Fruit fly (Drosophila melanogaster): ENCODE data around the gene Gr93c.

Gene Gr93c

DNA sequence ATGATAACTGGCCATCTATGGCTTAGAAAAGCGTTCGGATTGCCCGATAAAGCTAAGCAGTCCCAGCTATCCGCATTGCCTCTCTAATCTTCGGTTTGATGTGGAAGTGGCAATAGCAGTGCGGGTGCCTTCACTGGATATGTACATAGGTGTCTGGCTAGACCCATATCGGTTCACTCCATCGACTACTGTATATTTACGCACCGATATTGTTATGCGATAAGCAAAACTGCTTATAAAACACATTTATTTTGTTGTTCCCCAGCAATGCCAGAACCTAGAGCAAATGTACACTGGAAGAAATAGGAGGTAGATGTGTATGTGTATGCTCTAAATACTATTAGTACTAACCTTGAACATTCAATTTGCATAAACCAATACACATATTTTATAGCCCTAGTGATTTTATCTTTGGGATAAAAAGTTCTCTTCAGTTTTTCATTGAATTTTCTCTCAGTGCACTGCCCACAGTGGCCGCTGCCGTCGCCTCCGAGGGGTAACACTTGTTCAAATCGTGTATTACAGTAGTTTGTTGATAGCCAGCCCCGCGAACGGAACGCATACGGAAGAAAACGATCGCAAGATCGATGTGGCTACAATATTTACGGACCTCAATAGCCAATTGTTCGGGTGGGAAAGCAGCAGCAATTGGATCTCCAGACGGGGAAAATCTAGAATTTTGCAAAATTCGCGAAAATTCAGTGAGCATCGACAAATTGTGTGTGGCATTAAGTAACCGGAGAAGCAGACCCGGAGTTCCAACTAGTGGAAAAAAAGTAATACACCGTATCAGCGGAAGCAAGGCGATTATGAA lies 25.3 kb upstream of the Gr93c start, which contains the start of gene CG31431 (continued):
- peak; percentile 94 for TF ChIP-seq CG6683 (GFP tag; optimal IDR thresholded peaks at IDR 0.05)
- TF ChIP-seq CG4617 (GFP tag; optimal IDR thresholded peaks at IDR 0.05; ENCODE audit: borderline replicate concordance), result peak; percentile 93
- TF ChIP-seq luna (GFP tag; optimal IDR thresholded peaks at IDR 0.05), result peak; percentile 94
- TF ChIP-seq Dfd (GFP tag; optimal IDR thresholded peaks at IDR 0.05), result no peak
- TF ChIP-seq gcm2 (GFP tag; optimal IDR thresholded peaks at IDR 0.05), result peak; percentile 89
- TF ChIP-seq NfI (GFP tag; optimal IDR thresholded peaks at IDR 0.05), result peak; percentile 96
- TF ChIP-seq Drgx (GFP tag; IDR thresholded peaks at IDR 0.05), result peak; percentile 94
- TF ChIP-seq CG33213 (GFP tag; optimal IDR thresholded peaks at IDR 0.05), result peak; percentile 97
- TF ChIP-seq jumu (GFP tag; optimal IDR thresholded peaks at IDR 0.05), result peak; percentile 97
- peak; percentile 88 for TF ChIP-seq ac (GFP tag; optimal IDR thresholded peaks at IDR 0.05)
- TF ChIP-seq gt (GFP tag; IDR thresholded peaks at IDR 0.05), result peak; percentile 88
- peak; percentile 92 for TF ChIP-seq CG10274 (GFP tag; optimal IDR thresholded peaks at IDR 0.05)
- peak; percentile 94 for TF ChIP-seq phol (tag; optimal IDR thresholded peaks at IDR 0.05)
- peak; percentile 98 for TF ChIP-seq ci (GFP tag; IDR thresholded peaks at IDR 0.05)
- no peak for TF ChIP-seq lov (optimal IDR thresholded peaks at IDR 0.05)
- peak; percentile 95 for TF ChIP-seq lov (GFP tag; IDR thresholded peaks at IDR 0.05)
- TF ChIP-seq CG11456 (GFP tag; IDR thresholded peaks at IDR 0.05), result peak; percentile 98
- TF ChIP-seq CG11696 (GFP tag; IDR thresholded peaks at IDR 0.05), result peak; percentile 88
- peak; percentile 92 for TF ChIP-seq CG33557 (GFP tag; optimal IDR thresholded peaks at IDR 0.05)
- TF ChIP-seq CG6272 (GFP tag; IDR thresholded peaks at IDR 0.05), result peak; percentile 94
- peak; percentile 96 for TF ChIP-seq sisA (GFP tag; IDR thresholded peaks at IDR 0.05)
- TF ChIP-seq CG7271 (tag; optimal IDR thresholded peaks at IDR 0.05), result peak; percentile 88
- no peak for TF ChIP-seq cad (GFP tag; optimal IDR thresholded peaks at IDR 0.05)
- TF ChIP-seq dmrt11E (tag; optimal IDR thresholded peaks at IDR 0.05), result peak; percentile 94
- TF ChIP-seq en (GFP tag; optimal IDR thresholded peaks at IDR 0.05), result peak; percentile 95
- peak; percentile 90 for TF ChIP-seq nerfin-1 (tag; optimal IDR thresholded peaks at IDR 0.05)
- peak; percentile 95 for TF ChIP-seq gcm (GFP tag; optimal IDR thresholded peaks at IDR 0.05)
- TF ChIP-seq so (GFP tag; IDR thresholded peaks at IDR 0.05), result peak; percentile 97
- TF ChIP-seq ERR (GFP tag; optimal IDR thresholded peaks at IDR 0.05), result peak; percentile 97
- peak; percentile 96 for TF ChIP-seq al (GFP tag; IDR thresholded peaks at IDR 0.05)
- peak; percentile 3 for TF ChIP-seq HLHmδ (GFP tag; optimal IDR thresholded peaks at IDR 0.05)
- TF ChIP-seq tgo (GFP tag; IDR thresholded peaks at IDR 0.05), result peak; percentile 98
- peak; percentile 96 for TF ChIP-seq ase (GFP tag; IDR thresholded peaks at IDR 0.05)
- TF ChIP-seq tio (GFP tag; optimal IDR thresholded peaks at IDR 0.05), result peak; percentile 96
- peak; percentile 98 for TF ChIP-seq Meics (GFP tag; optimal IDR thresholded peaks at IDR 0.05)
- TF ChIP-seq Ptx1 (GFP tag; IDR thresholded peaks at IDR 0.05), result peak; percentile 97
- TF ChIP-seq wor (GFP tag; IDR thresholded peaks at IDR 0.05), result peak; percentile 90
- TF ChIP-seq bab2 (GFP tag; optimal IDR thresholded peaks at IDR 0.05), result peak; percentile 98
- peak; percentile 96 for TF ChIP-seq vfl (GFP tag; optimal IDR thresholded peaks at IDR 0.05)
- peak; percentile 99 for TF ChIP-seq CG2120 (GFP tag; optimal IDR thresholded peaks at IDR 0.05)
- peak; percentile 94 for TF ChIP-seq slou (GFP tag; optimal IDR thresholded peaks at IDR 0.05)
- peak; percentile 85 for TF ChIP-seq run (tag; optimal IDR thresholded peaks at IDR 0.05)
- TF ChIP-seq CG6813 (GFP tag; optimal IDR thresholded peaks at IDR 0.05), result peak; percentile 98
- TF ChIP-seq Dip3 (GFP tag; optimal IDR thresholded peaks at IDR 0.05), result peak; percentile 97
- peak in 1 of 2 experiments; percentile 96 for TF ChIP-seq Eip74EF (GFP tag; optimal IDR thresholded peaks at IDR 0.05)
- peak; percentile 96 for TF ChIP-seq fd3F (GFP tag; optimal IDR thresholded peaks at IDR 0.05)
- no peak for TF ChIP-seq CG34224 (GFP tag; IDR thresholded peaks at IDR 0.05; ENCODE audit: partially characterized antibody)
- peak; percentile 92 for TF ChIP-seq CG6765 (GFP tag; optimal IDR thresholded peaks at IDR 0.05)
- peak; percentile 43 for TF ChIP-seq Kr (GFP tag; optimal IDR thresholded peaks at IDR 0.05)

Data from whole organism, embryonic.